Fruit fly (Drosophila melanogaster): Measurements from ENCODE around the gene Eig71Ef.
A peak's percentile ranks its signal among the peaks of the same experiment; 100 is the strongest.

Eig71Ef gene

DNA sequence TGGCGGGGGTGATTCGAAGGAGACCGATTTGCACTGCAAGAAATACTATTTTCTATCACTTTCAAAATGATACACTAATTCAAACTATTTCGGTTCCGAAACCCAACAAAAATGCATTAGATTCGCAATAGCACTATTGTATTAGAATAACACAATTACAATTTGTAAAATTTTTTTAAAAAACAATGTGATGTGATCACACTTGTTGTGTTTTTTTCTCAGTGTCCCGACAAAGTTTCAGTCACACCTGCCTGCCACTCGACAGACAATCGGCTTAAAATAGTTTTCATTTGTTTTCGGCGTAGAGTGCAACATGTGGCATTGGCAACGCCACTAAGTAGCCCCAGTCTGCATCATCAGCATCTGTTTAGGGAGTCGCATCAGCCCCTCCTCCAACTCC is 17.9 kb upstream of the Eig71Ef start (continued):
- TF ChIP-seq z (GFP tag; IDR thresholded peaks at IDR 0.05) (0 out of 3 replicates have a peak, but pooled peaks have one; percentile 25), sqz (GFP tag; optimal IDR thresholded peaks at IDR 0.05) (peak; percentile 38), Hr39 (optimal IDR thresholded peaks at IDR 0.05) (no peak), CG1832 (GFP tag; optimal IDR thresholded peaks at IDR 0.05) (no peak), cad (GFP tag; optimal IDR thresholded peaks at IDR 0.05) (no peak), sug (tag; optimal IDR thresholded peaks at IDR 0.05) (no peak), CG33557 (GFP tag; optimal IDR thresholded peaks at IDR 0.05) (peak; percentile 83), fd64A (GFP tag; optimal IDR thresholded peaks at IDR 0.05) (peak; percentile 56), CG15011 (GFP tag; optimal IDR thresholded peaks at IDR 0.05) (no peak), CG10462 (GFP tag; optimal IDR thresholded peaks at IDR 0.05) (peak; percentile 57), CG6791 (GFP tag; IDR thresholded peaks at IDR 0.05; ENCODE audit: partially characterized antibody) (no peak), D19A (tag; optimal IDR thresholded peaks at IDR 0.05) (peak; percentile 79), otp (GFP tag; IDR thresholded peaks at IDR 0.05) (peak; percentile 79; the same call in 2 of the 3 replicates), CG6689 (GFP tag; IDR thresholded peaks at IDR 0.05) (peak; percentile 73), pfk (GFP tag; optimal IDR thresholded peaks at IDR 0.05) (no peak), fd3F (GFP tag; optimal IDR thresholded peaks at IDR 0.05) (no peak), bcd (GFP tag; optimal IDR thresholded peaks at IDR 0.05) (peak; percentile 55), Mad (GFP tag; optimal IDR thresholded peaks at IDR 0.05) (peak; percentile 41), CG5180 (GFP tag; optimal IDR thresholded peaks at IDR 0.05) (peak; percentile 13), CG7987 (GFP tag; optimal IDR thresholded peaks at IDR 0.05) (no peak), CG10147 (GFP tag; optimal IDR thresholded peaks at IDR 0.05) (no peak), CG11723 (GFP tag; optimal IDR thresholded peaks at IDR 0.05) (peak; percentile 44), CG14014 (GFP tag; IDR thresholded peaks at IDR 0.05) (no peak), Poxn (GFP tag; IDR thresholded peaks at IDR 0.05) (no peak), chif (GFP tag; optimal IDR thresholded peaks at IDR 0.05) (peak; percentile 63 to 88), CG17829 (tag; optimal IDR thresholded peaks at IDR 0.05) (peak; percentile 90), CG2120 (GFP tag; optimal IDR thresholded peaks at IDR 0.05) (no peak), lola (GFP tag; optimal IDR thresholded peaks at IDR 0.05) (peak in 1 of 3 experiments; percentile 89), CG12155 (GFP tag; optimal IDR thresholded peaks at IDR 0.05) (peak; percentile 29), ssp (GFP tag; IDR thresholded peaks at IDR 0.05) (peak; percentile 36), pum (GFP tag; optimal IDR thresholded peaks at IDR 0.05) (peak; percentile 78), hbn (GFP tag; IDR thresholded peaks at IDR 0.05; ENCODE audit: partially characterized antibody) (no peak), Med (GFP tag) (peak; percentile 85), Adf1 (GFP tag; IDR thresholded peaks at IDR 0.05) (no peak), pita (GFP tag; optimal IDR thresholded peaks at IDR 0.05) (no peak), CG30020 (tag; optimal IDR thresholded peaks at IDR 0.05) (peak; percentile 17), CG17359 (tag; optimal IDR thresholded peaks at IDR 0.05) (peak; percentile 52), Doc3 (GFP tag; IDR thresholded peaks at IDR 0.05; ENCODE audit: partially characterized antibody) (no peak), HLHmδ (GFP tag; optimal IDR thresholded peaks at IDR 0.05) (no peak), MTF-1 (GFP tag; optimal IDR thresholded peaks at IDR 0.05; ENCODE audit: borderline replicate concordance) (peak; percentile 29), caup (GFP tag; optimal IDR thresholded peaks at IDR 0.05; ENCODE audit: severe bottlenecking) (no peak), CG11247 (GFP tag; IDR thresholded peaks at IDR 0.05) (no peak), btn (GFP tag; optimal IDR thresholded peaks at IDR 0.05) (peak; percentile 59), inv (GFP tag; IDR thresholded peaks at IDR 0.05; ENCODE audit: partially characterized antibody) (no peak), Fer1 (GFP tag; optimal IDR thresholded peaks at IDR 0.05) (no peak), CG9797 (GFP tag; optimal IDR thresholded peaks at IDR 0.05) (no peak), Usf (GFP tag; optimal IDR thresholded peaks at IDR 0.05) (peak; percentile 62), oc (tag; optimal IDR thresholded peaks at IDR 0.05) (peak; percentile 68), Abd-B (GFP tag; optimal IDR thresholded peaks at IDR 0.05) (peak; percentile 54), CG34422 (GFP tag; IDR thresholded peaks at IDR 0.05) (peak; percentile 43; the same call in 1 of the 3 replicates)

Measured in whole organism, embryonic.